Worm (Caenorhabditis elegans) whole organism, L2 larva: Measurements from ENCODE around the gene C45G9.10.

Experiments
- C34F6.9 ChIP-seq: fragments of 150-350 bp; optimal IDR thresholded peaks from 2 replicates; lab custom pipeline; 2014; ENCODE audit warnings: missing biosample characterization, missing genetic modification characterization
- F13H6.1 ChIP-seq: sonication (generic microtip); optimal IDR thresholded peaks from 2 replicates; lab custom pipeline; 2016; ENCODE audit warnings: missing genetic modification characterization, missing compliant biosample characterization
- R02D3.7 ChIP-seq: fragments of 150-350 bp; optimal IDR thresholded peaks from 2 replicates; lab custom pipeline; 2014; ENCODE audit warnings: missing biosample characterization, missing genetic modification characterization
- Y55F3AM.14 ChIP-seq: fragments of 200-800 bp; sonication (Bioruptor generic); optimal IDR thresholded peaks from 2 replicates; lab custom pipeline; 2018; ENCODE audit warnings: mild to moderate bottlenecking, missing genetic modification characterization, missing compliant biosample characterization
- ZK546.5 ChIP-seq: sonication (generic microtip); optimal IDR thresholded peaks from 2 replicates; lab custom pipeline; 2017; ENCODE audit warnings: missing biosample characterization, missing genetic modification characterization
- alr-1 ChIP-seq: fragments of 150-350 bp; optimal IDR thresholded peaks from 2 replicates; lab custom pipeline; 2014; ENCODE audit warnings: missing biosample characterization, missing genetic modification characterization
- aly-2 ChIP-seq: fragments of 150-350 bp; optimal IDR thresholded peaks from 2 replicates; lab custom pipeline; 2014; ENCODE audit warnings: missing biosample characterization, missing genetic modification characterization
- ama-1 ChIP-seq: fragments of 150-350 bp; optimal IDR thresholded peaks from 2 replicates; lab custom pipeline; 2018; ENCODE audit warnings: inconsistent platforms
- blmp-1 ChIP-seq: sonication (generic microtip); optimal IDR thresholded peaks from 2 replicates; lab custom pipeline; 2017; ENCODE audit warnings: missing genetic modification characterization, mild to moderate bottlenecking, missing compliant biosample characterization, antibody characterized with exemption, moderate library complexity; ENCODE audit not compliant: insufficient read depth
- ceh-16 ChIP-seq: fragments of 150-350 bp; optimal IDR thresholded peaks from 2 replicates; lab custom pipeline; 2014; ENCODE audit warnings: missing biosample characterization, missing genetic modification characterization
- ceh-82 ChIP-seq: fragments of 150-350 bp; optimal IDR thresholded peaks from 2 replicates; lab custom pipeline; 2014; ENCODE audit warnings: missing biosample characterization, missing genetic modification characterization
- crh-2 ChIP-seq: sonication (generic microtip); optimal IDR thresholded peaks from 2 replicates; lab custom pipeline; 2017; ENCODE audit warnings: missing biosample characterization, missing genetic modification characterization
- dmd-4 ChIP-seq: sonication (generic microtip); optimal IDR thresholded peaks from 2 replicates; lab custom pipeline; 2017; ENCODE audit warnings: missing biosample characterization, missing genetic modification characterization
- egl-27 ChIP-seq: sonication (generic microtip); optimal IDR thresholded peaks from 3 replicates; lab custom pipeline; 2017; ENCODE audit warnings: missing biosample characterization, missing genetic modification reagents, missing genetic modification characterization
- elt-1 ChIP-seq: fragments of 150-350 bp; optimal IDR thresholded peaks from 2 replicates; lab custom pipeline; 2014; ENCODE audit warnings: missing biosample characterization, missing genetic modification characterization
- elt-3 ChIP-seq: sonication (generic microtip); optimal IDR thresholded peaks from 2 replicates; lab custom pipeline; 2017; ENCODE audit warnings: missing biosample characterization, missing genetic modification characterization
- fos-1 ChIP-seq: fragments of 150-350 bp; optimal IDR thresholded peaks from 2 replicates; lab custom pipeline; 2014; ENCODE audit warnings: missing biosample characterization, missing genetic modification characterization
- gmeb-1 ChIP-seq: fragments of 150-350 bp; optimal IDR thresholded peaks from 2 replicates; lab custom pipeline; 2014; ENCODE audit warnings: missing biosample characterization, missing genetic modification characterization
- lin-11 ChIP-seq: fragments of 150-350 bp; sonication (generic microtip); optimal IDR thresholded peaks from 2 replicates; lab custom pipeline; 2014; ENCODE audit warnings: missing biosample characterization, missing genetic modification characterization, inconsistent platforms, mixed read lengths
- lin-13 ChIP-seq: fragments of 150-350 bp; optimal IDR thresholded peaks from 2 replicates; lab custom pipeline; 2014; ENCODE audit warnings: missing biosample characterization, missing genetic modification reagents, missing genetic modification characterization
- lin-39 ChIP-seq: fragments of 150-350 bp; optimal IDR thresholded peaks from 2 replicates; lab custom pipeline; 2014; ENCODE audit warnings: missing biosample characterization, missing genetic modification reagents, missing genetic modification characterization
- lsy-2 ChIP-seq, 2 experiments: fragments of 150-350 bp in 1 of 2; sonication (generic microtip) in 1 of 2; optimal IDR thresholded peaks; 2 replicates each; lab custom pipeline; 2014 to 2017; ENCODE audit warnings: missing biosample characterization in 2 of 2, missing genetic modification characterization in 2 of 2
- mab-5 ChIP-seq: fragments of 150-350 bp; optimal IDR thresholded peaks from 2 replicates; lab custom pipeline; 2014; ENCODE audit warnings: missing biosample characterization, missing genetic modification characterization
- mbf-1 ChIP-seq: sonication (generic microtip); optimal IDR thresholded peaks from 2 replicates; lab custom pipeline; 2017; ENCODE audit warnings: missing biosample characterization, missing genetic modification characterization
- mdl-1 ChIP-seq, 2 experiments: fragments of 150-350 bp in 1 of 2; sonication (generic microtip) in 1 of 2; optimal IDR thresholded peaks; 2 replicates each; lab custom pipeline; 2017; ENCODE audit warnings: missing biosample characterization in 2 of 2, missing genetic modification characterization in 2 of 2
- nhr-10 ChIP-seq: sonication (generic microtip); optimal IDR thresholded peaks from 2 replicates; lab custom pipeline; 2017; ENCODE audit warnings: missing biosample characterization, missing genetic modification characterization
- nhr-11 ChIP-seq: fragments of 150-350 bp; optimal IDR thresholded peaks from 2 replicates; lab custom pipeline; 2014; ENCODE audit warnings: missing biosample characterization, missing genetic modification characterization
- nhr-12 ChIP-seq: fragments of 150-350 bp; optimal IDR thresholded peaks from 2 replicates; lab custom pipeline; 2014; ENCODE audit warnings: missing biosample characterization, missing genetic modification characterization
- nhr-129 ChIP-seq: fragments of 150-350 bp; optimal IDR thresholded peaks from 2 replicates; lab custom pipeline; 2014; ENCODE audit warnings: missing biosample characterization, missing genetic modification characterization
- nhr-21 ChIP-seq: fragments of 150-350 bp; optimal IDR thresholded peaks from 2 replicates; lab custom pipeline; 2014; ENCODE audit warnings: missing biosample characterization, missing genetic modification characterization
- nhr-25 ChIP-seq: fragments of 150-350 bp; sonication (generic microtip); optimal IDR thresholded peaks from 3 replicates; lab custom pipeline; 2014; ENCODE audit warnings: missing biosample characterization, missing genetic modification characterization
- nhr-6 ChIP-seq: fragments of 150-350 bp; optimal IDR thresholded peaks from 2 replicates; lab custom pipeline; 2014; ENCODE audit warnings: missing biosample characterization, missing genetic modification characterization
- nhr-77 ChIP-seq: fragments of 150-350 bp; optimal IDR thresholded peaks from 2 replicates; lab custom pipeline; 2014; ENCODE audit warnings: missing biosample characterization, missing genetic modification characterization
- peb-1 ChIP-seq: fragments of 150-350 bp; optimal IDR thresholded peaks from 2 replicates; lab custom pipeline; 2014; ENCODE audit warnings: missing biosample characterization, missing genetic modification characterization
- sem-4 ChIP-seq: fragments of 150-350 bp; optimal IDR thresholded peaks from 2 replicates; lab custom pipeline; 2014; ENCODE audit warnings: missing biosample characterization, missing genetic modification reagents, missing genetic modification characterization
- skn-1 ChIP-seq: sonication (generic microtip); optimal IDR thresholded peaks from 2 replicates; lab custom pipeline; 2017; ENCODE audit warnings: missing biosample characterization, missing genetic modification characterization
- sma-9 ChIP-seq, 2 experiments: fragments of 150-350 bp in 1 of 2; sonication (generic microtip) in 1 of 2; optimal IDR thresholded peaks; 2 replicates each; lab custom pipeline; 2014 to 2016; ENCODE audit warnings: missing genetic modification characterization in 2 of 2, mild to moderate bottlenecking in 1 of 2, missing biosample characterization in 1 of 2, missing compliant biosample characterization in 1 of 2, missing genetic modification reagents in 1 of 2, moderate library complexity in 1 of 2
- snpc-4 ChIP-seq: fragments of 150-350 bp; optimal IDR thresholded peaks from 2 replicates; lab custom pipeline; 2014; ENCODE audit warnings: missing biosample characterization, missing genetic modification characterization
- unc-39 ChIP-seq: fragments of 150-350 bp; optimal IDR thresholded peaks from 2 replicates; lab custom pipeline; 2014; ENCODE audit warnings: missing biosample characterization, missing genetic modification characterization
- unc-55 ChIP-seq: fragments of 150-350 bp; sonication (generic microtip); optimal IDR thresholded peaks from 3 replicates; lab custom pipeline; 2014; ENCODE audit warnings: missing biosample characterization, missing genetic modification reagents, missing genetic modification characterization
- unc-62 ChIP-seq: fragments of 150-350 bp; optimal IDR thresholded peaks from 2 replicates; lab custom pipeline; 2014; ENCODE audit warnings: missing biosample characterization, missing genetic modification reagents, missing genetic modification characterization
- ztf-1 ChIP-seq: fragments of 200-800 bp; sonication (Bioruptor generic); conservative IDR thresholded peaks from 2 replicates; pipeline ENCODE4 v1.3.6; 2022; ENCODE audit warnings: missing genetic modification characterization, missing compliant biosample characterization
- ztf-11 ChIP-seq: sonication (generic microtip); optimal IDR thresholded peaks from 2 replicates; lab custom pipeline; 2017; ENCODE audit warnings: missing biosample characterization, missing genetic modification characterization
- ztf-4 ChIP-seq: fragments of 150-350 bp; optimal IDR thresholded peaks from 2 replicates; lab custom pipeline; 2014; ENCODE audit warnings: missing biosample characterization, missing genetic modification characterization

C45G9.10 gene

ce11 chrIII:5018116-5018689 is 43.5 kb downstream of the C45G9.10 start, which contains the start of gene wip-1 (continued):
- TF ChIP-seq blmp-1 (tag; lab: Kevin White, UChicago) (peak; percentile 84), ZK546.5 (tag; lab: Kevin White, UChicago) (peak; percentile 61), peb-1 (tag; lab: Kevin White, UChicago) (no peak), sem-4 (tag; lab: Kevin White, UChicago) (peak; percentile 98), unc-62 (GFP tag; lab: Kevin White, UChicago) (peak; percentile 61), nhr-21 (peak; percentile 96), nhr-11 (tag; lab: Kevin White, UChicago) (peak; percentile 77), alr-1 (no peak), Y55F3AM.14 (peak; percentile 95), ceh-16 (tag; lab: Kevin White, UChicago) (peak; percentile 63), nhr-6 (tag; lab: Kevin White, UChicago) (peak; percentile 94), nhr-77 (tag; lab: Kevin White, UChicago) (peak; percentile 75), nhr-12 (tag; lab: Kevin White, UChicago) (peak; percentile 73), nhr-25 (peak; percentile 99), C34F6.9 (tag; lab: Kevin White, UChicago) (peak; percentile 99), skn-1 (tag; lab: Kevin White, UChicago) (no peak), nhr-10 (peak; percentile 82), lsy-2 (tag; optimal IDR thresholded peaks at IDR 0.05; lab: Kevin White, UChicago) (peak; percentile 92 to 97), gmeb-1 (peak; percentile 96), fos-1 (peak; percentile 99), crh-2 (tag; lab: Kevin White, UChicago) (peak; percentile 99), unc-55 (GFP tag; lab: Kevin White, UChicago) (peak; percentile 99), mbf-1 (tag; lab: Kevin White, UChicago) (peak; percentile 52), lin-39 (peak; percentile 75)

ce11 chrIII:5017550-5017949 is 44.1 kb downstream of the C45G9.10 start, which contains the start of gene larp-1:
TSS of gene larp-1 (minus strand) at chrIII:5017650.
- TF ChIP-seq nhr-77 (tag; lab: Kevin White, UChicago) (no peak), peb-1 (tag; lab: Kevin White, UChicago) (no peak), alr-1 (no peak), unc-62 (GFP tag; lab: Kevin White, UChicago) (no peak), fos-1 (no peak), crh-2 (tag; lab: Kevin White, UChicago) (no peak), snpc-4 (tag; lab: Kevin White, UChicago) (no peak)

- TF ChIP-seq snpc-4 (tag; lab: Kevin White, UChicago): peak; percentile 45
- TF ChIP-seq sma-9 (GFP tag; optimal IDR thresholded peaks at IDR 0.05; lab: Kevin White, UChicago): peak; percentile 58
- TF ChIP-seq sma-9 (tag; optimal IDR thresholded peaks at IDR 0.05; lab: Kevin White, UChicago): no peak
- peak; percentile 94 for TF ChIP-seq F13H6.1 (tag; lab: Kevin White, UChicago)
- no peak for TF ChIP-seq ztf-11 (tag; lab: Kevin White, UChicago)
- TF ChIP-seq sem-4 (tag; lab: Kevin White, UChicago): peak; percentile 89
- no peak for TF ChIP-seq nhr-12 (tag; lab: Kevin White, UChicago)
- TF ChIP-seq R02D3.7 (tag; lab: Kevin White, UChicago): no peak
- TF ChIP-seq elt-1: no peak
- TF ChIP-seq ZK546.5 (tag; lab: Kevin White, UChicago): no peak
- TF ChIP-seq gmeb-1: peak; percentile 68
- peak; percentile 79 for TF ChIP-seq ztf-4 (tag; lab: Kevin White, UChicago)
- TF ChIP-seq nhr-77 (tag; lab: Kevin White, UChicago): no peak
- TF ChIP-seq lsy-2 (tag; optimal IDR thresholded peaks at IDR 0.05; lab: Kevin White, UChicago): peak; percentile 69 to 90
- TF ChIP-seq unc-62 (GFP tag; lab: Kevin White, UChicago): no peak
- peak; percentile 70 for TF ChIP-seq ceh-82 (tag; lab: Kevin White, UChicago)
- TF ChIP-seq nhr-21: peak; percentile 68
- TF ChIP-seq lin-13 (GFP tag; lab: Kevin White, UChicago): peak; percentile 86
- TF ChIP-seq mab-5 (tag; lab: Kevin White, UChicago): peak; percentile 76
- TF ChIP-seq ztf-1: no peak
- peak; percentile 95 for TF ChIP-seq crh-2 (tag; lab: Kevin White, UChicago)
- TF ChIP-seq unc-55 (GFP tag; lab: Kevin White, UChicago): peak; percentile 91
- no peak for TF ChIP-seq unc-39 (tag; lab: Kevin White, UChicago)
- peak; percentile 88 for TF ChIP-seq alr-1
- peak; percentile 26 to 71 for TF ChIP-seq mdl-1 (tag; optimal IDR thresholded peaks at IDR 0.05; lab: Kevin White, UChicago)
- TF ChIP-seq elt-3 (tag; lab: Kevin White, UChicago): no peak
- TF ChIP-seq nhr-6 (tag; lab: Kevin White, UChicago): peak; percentile 77
- TF ChIP-seq nhr-11 (tag; lab: Kevin White, UChicago): no peak
- TF ChIP-seq lin-11: peak; percentile 84
- no peak for TF ChIP-seq ama-1
- peak; percentile 58 for TF ChIP-seq egl-27 (tag; lab: Kevin White, UChicago)
- no peak for TF ChIP-seq skn-1 (tag; lab: Kevin White, UChicago)
- TF ChIP-seq peb-1 (tag; lab: Kevin White, UChicago): no peak
- TF ChIP-seq mbf-1 (tag; lab: Kevin White, UChicago): no peak
- peak; percentile 91 for TF ChIP-seq fos-1
- peak; percentile 98 for TF ChIP-seq nhr-129
- TF ChIP-seq dmd-4 (tag; lab: Kevin White, UChicago): no peak
- peak; percentile 82 for TF ChIP-seq nhr-25
- peak; percentile 74 for TF ChIP-seq Y55F3AM.14
- no peak for TF ChIP-seq aly-2 (tag; lab: Kevin White, UChicago)
- TF ChIP-seq blmp-1 (tag; lab: Kevin White, UChicago): peak; percentile 17
- TF ChIP-seq nhr-10: peak; percentile 65
These were observed 47.8 kb downstream of the C45G9.10 start for ce11 chrIII:5013915-5014346.
